Fruit fly (Drosophila melanogaster) whole organism, pupa: Measurements from ENCODE around the gene ova.

Experiments
- CG10348 ChIP-seq: fragments of 200-800 bp; sonication (Bioruptor generic); IDR thresholded peaks from 2 replicates; pipeline ENCODE4 v1.3.6; 2022; ENCODE audit warnings: missing biosample characterization, missing genetic modification characterization
- CG13204 ChIP-seq: fragments of 200-800 bp; sonication (Bioruptor generic); optimal IDR thresholded peaks from 2 replicates; lab custom pipeline; 2018; ENCODE audit warnings: missing biosample characterization, mild to moderate bottlenecking, missing genetic modification characterization, moderate library complexity
- CG14655 ChIP-seq: fragments of 200-800 bp; sonication (Bioruptor generic); optimal IDR thresholded peaks from 3 replicates; lab custom pipeline; 2017; ENCODE audit warnings: mild to moderate bottlenecking, missing biosample characterization, missing genetic modification reagents, missing genetic modification characterization
- CG15710 ChIP-seq: fragments of 200-800 bp; sonication (Bioruptor generic); optimal IDR thresholded peaks from 2 replicates; lab custom pipeline; 2018; ENCODE audit warnings: missing biosample characterization, mild to moderate bottlenecking, missing genetic modification characterization, moderate library complexity
- CG17806 ChIP-seq: fragments of 200-800 bp; sonication (Bioruptor generic); optimal IDR thresholded peaks from 2 replicates; lab custom pipeline; 2018; ENCODE audit warnings: missing biosample characterization, mild to moderate bottlenecking, missing genetic modification characterization, moderate library complexity
- CG32121 ChIP-seq: fragments of 200-800 bp; sonication (Bioruptor generic); IDR thresholded peaks from 2 replicates; pipeline ENCODE4 v1.3.6; 2022; ENCODE audit warnings: missing biosample characterization, missing genetic modification characterization
- CG34367 ChIP-seq: fragments of 200-800 bp; sonication (Bioruptor generic); optimal IDR thresholded peaks from 2 replicates; lab custom pipeline; 2018; ENCODE audit warnings: missing biosample characterization, mild to moderate bottlenecking, missing genetic modification characterization
- CG4496 ChIP-seq: fragments of 200-800 bp; sonication (Bioruptor generic); IDR thresholded peaks from 3 replicates; pipeline ENCODE4 v1.3.6; 2022; ENCODE audit warnings: missing biosample characterization, missing genetic modification characterization
- CG8159 ChIP-seq: fragments of 200-800 bp; sonication (Bioruptor generic); optimal IDR thresholded peaks from 3 replicates; lab custom pipeline; 2018; ENCODE audit warnings: missing biosample characterization, mild to moderate bottlenecking, missing genetic modification characterization, moderate library complexity
- CG8301 ChIP-seq: fragments of 200-800 bp; sonication (Bioruptor generic); optimal IDR thresholded peaks from 2 replicates; lab custom pipeline; 2018; ENCODE audit warnings: missing biosample characterization, mild to moderate bottlenecking, missing genetic modification characterization
- CG9948 ChIP-seq: fragments of 200-800 bp; sonication (Bioruptor generic); optimal IDR thresholded peaks from 2 replicates; lab custom pipeline; 2018; ENCODE audit warnings: missing biosample characterization, mild to moderate bottlenecking, missing genetic modification characterization, moderate library complexity
- D1 ChIP-seq: fragments of 200-800 bp; sonication (Bioruptor generic); optimal IDR thresholded peaks from 2 replicates; lab custom pipeline; 2018; ENCODE audit warnings: missing biosample characterization, mild to moderate bottlenecking, missing genetic modification characterization, moderate library complexity
- EcR ChIP-seq: fragments of 200-800 bp; sonication (Bioruptor generic); optimal IDR thresholded peaks from 3 replicates; lab custom pipeline; 2019; ENCODE audit warnings: missing biosample characterization, missing genetic modification characterization, mild to moderate bottlenecking, moderate library complexity, missing genetic modification reagents
- Ets98B ChIP-seq: fragments of 200-800 bp; sonication (Bioruptor generic); IDR thresholded peaks from 2 replicates; pipeline ENCODE4 v1.3.6; 2022; ENCODE audit warnings: missing biosample characterization, missing genetic modification characterization
- Pif1A ChIP-seq: fragments of 200-800 bp; sonication (Bioruptor generic); optimal IDR thresholded peaks from 3 replicates; lab custom pipeline; 2016; ENCODE audit warnings: missing biosample characterization, missing genetic modification characterization
- Pif1B ChIP-seq: fragments of 200-800 bp; sonication (Bioruptor generic); optimal IDR thresholded peaks from 3 replicates; lab custom pipeline; 2016; ENCODE audit warnings: missing biosample characterization, missing genetic modification characterization
- Snoo ChIP-seq: fragments of 200-800 bp; sonication (Bioruptor generic); optimal IDR thresholded peaks from 3 replicates; lab custom pipeline; 2017; ENCODE audit warnings: missing biosample characterization, mild to moderate bottlenecking, missing genetic modification characterization, inconsistent platforms
- gl ChIP-seq: fragments of 200-800 bp; sonication (Bioruptor generic); optimal IDR thresholded peaks from 2 replicates; lab custom pipeline; 2018; ENCODE audit warnings: missing biosample characterization, mild to moderate bottlenecking, missing genetic modification characterization
- rn ChIP-seq: fragments of 200-800 bp; sonication (Bioruptor generic); IDR thresholded peaks from 2 replicates; pipeline ENCODE4 v1.3.6; 2022; ENCODE audit warnings: missing biosample characterization, missing genetic modification characterization

Gene ova

DNA sequence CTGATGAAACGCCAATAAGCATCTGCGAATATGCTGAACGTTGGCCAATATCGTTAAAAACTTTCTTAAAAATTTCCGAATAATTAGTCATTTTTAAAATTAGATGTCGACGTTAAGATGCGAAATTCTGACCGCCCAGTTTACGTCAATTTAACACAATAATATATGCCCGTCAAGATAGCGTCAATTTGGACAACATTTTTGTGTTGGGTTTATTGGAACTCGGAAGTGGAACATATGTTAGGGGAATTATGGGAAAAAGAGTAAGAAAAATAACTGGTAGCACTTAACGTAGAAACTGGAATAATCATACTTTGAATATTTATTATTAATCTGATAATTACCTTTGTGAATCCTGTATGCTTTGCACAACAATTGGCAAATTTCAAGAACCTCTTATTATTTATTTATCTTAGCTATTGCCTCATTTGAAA, 24.2 kb upstream of the ova start, which contains the start of gene CG5676:
CG5676 (minus strand) TSS at position 167 of the 434 bp plus-strand sequence.
- TF ChIP-seq CG9948 (tag; lab: Kevin White, UChicago) = no peak
- no peak for TF ChIP-seq CG14655 (GFP tag; lab: Kevin White, UChicago)
- no peak for TF ChIP-seq CG8301 (tag; lab: Kevin White, UChicago)
- no peak for TF ChIP-seq CG4496 (GFP tag; lab: Robert Waterston, UW)
- peak; percentile 67 for TF ChIP-seq D1 (tag; lab: Kevin White, UChicago)
- TF ChIP-seq, all 21 proteins: peak for 1

DNA sequence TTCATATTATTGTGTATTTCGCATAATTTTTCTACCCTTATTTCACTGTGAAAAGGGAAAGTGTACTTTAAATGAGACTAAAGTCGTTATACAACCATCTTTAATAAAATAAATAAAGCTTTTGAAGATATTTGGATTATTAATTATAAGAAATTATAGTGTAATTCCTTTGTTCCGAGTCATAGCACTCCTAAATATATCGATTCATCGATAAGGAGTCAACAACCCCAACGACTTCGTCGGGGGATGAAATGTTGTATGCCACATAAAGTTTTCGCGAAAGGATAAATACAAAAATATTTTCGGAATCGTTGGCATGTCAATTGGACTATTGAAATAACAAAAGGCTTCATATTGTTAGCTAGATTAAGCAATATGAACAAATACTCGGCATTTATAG, 20.1 kb upstream of the ova start, which contains the start of gene Ror:
Ror (plus strand) TSS at position 252 of the 400 bp plus-strand sequence.
- TF ChIP-seq Pif1A (GFP tag; lab: Kevin White, UChicago) (no peak), EcR (GFP tag; lab: Kevin White, UChicago) (peak; percentile 69)

DNA sequence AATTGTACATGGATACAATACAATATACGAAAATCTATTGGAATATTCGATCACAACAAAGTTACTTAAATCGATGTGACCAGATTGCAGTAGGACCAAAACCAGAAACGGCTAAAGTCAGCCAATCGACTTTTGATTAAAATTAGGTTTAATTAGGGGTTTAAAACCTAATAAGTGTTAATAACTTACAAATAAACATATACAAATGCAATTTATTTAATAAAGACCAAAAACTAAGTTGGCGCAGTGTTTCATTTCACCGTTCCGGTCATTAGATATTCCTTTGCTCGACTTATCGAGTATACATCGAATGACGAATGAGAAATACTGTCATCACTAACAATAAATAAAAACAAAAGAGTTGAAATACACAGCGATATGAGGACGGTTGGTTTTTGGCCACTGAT, 19.0 kb upstream of the ova start, which contains the start of the genes bsk and CG31717:
bsk (minus strand) TSS at position 61 of the 407 bp plus-strand sequence.
CG31717 (plus strand) TSS at position 297 of the 407 bp plus-strand sequence.
- TF ChIP-seq CG10348 (GFP tag; lab: Robert Waterston, UW) (no peak), CG8159 (no peak), Pif1A (GFP tag; lab: Kevin White, UChicago) (no peak), rn (GFP tag; lab: Robert Waterston, UW) (no peak), EcR (GFP tag; lab: Kevin White, UChicago) (peak; percentile 43), Pif1B (GFP tag; lab: Kevin White, UChicago) (no peak), CG15710 (tag; lab: Kevin White, UChicago) (no peak), CG34367 (no peak)

DNA sequence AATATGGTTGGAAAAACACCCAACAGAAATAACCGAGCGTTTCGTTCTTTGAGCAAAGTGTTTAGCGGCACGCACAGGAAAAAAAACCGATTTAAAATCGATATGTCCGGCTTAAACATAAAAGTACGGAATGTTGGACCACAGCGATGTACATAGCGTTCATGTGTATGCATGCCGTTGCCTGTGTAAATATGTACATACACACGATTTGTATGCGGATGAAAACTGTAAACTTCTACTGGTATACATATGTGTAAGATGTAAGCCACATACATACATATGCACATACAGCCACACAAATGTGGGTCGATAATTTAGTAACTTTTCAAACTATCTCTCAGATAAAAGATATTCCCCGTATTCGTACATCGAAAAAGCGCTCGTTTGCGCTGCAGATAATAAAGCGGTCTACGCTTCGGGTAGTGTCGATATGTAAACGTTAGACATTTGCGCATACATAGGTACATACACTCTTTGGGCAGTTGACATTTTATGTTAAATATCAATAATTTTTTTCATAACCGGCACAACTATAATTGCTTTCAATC, 18.2 kb upstream of the ova start:
- no peak for TF ChIP-seq gl (tag; lab: Kevin White, UChicago)
- TF ChIP-seq CG17806 = no peak
- no peak for TF ChIP-seq rn (GFP tag; lab: Robert Waterston, UW)
- no peak for TF ChIP-seq CG15710 (tag; lab: Kevin White, UChicago)
- TF ChIP-seq Ets98B (GFP tag; lab: Robert Waterston, UW) = no peak
- no peak for TF ChIP-seq Snoo (tag; lab: Kevin White, UChicago)
- no peak for TF ChIP-seq CG10348 (GFP tag; lab: Robert Waterston, UW)
- TF ChIP-seq CG34367 = no peak
- TF ChIP-seq EcR (GFP tag; lab: Kevin White, UChicago) = no peak
- TF ChIP-seq D1 (tag; lab: Kevin White, UChicago) = no peak
- no peak for TF ChIP-seq CG4496 (GFP tag; lab: Robert Waterston, UW)
- no peak for TF ChIP-seq CG14655 (GFP tag; lab: Kevin White, UChicago)
- TF ChIP-seq CG13204 = no peak
- TF ChIP-seq CG32121 = no peak

DNA sequence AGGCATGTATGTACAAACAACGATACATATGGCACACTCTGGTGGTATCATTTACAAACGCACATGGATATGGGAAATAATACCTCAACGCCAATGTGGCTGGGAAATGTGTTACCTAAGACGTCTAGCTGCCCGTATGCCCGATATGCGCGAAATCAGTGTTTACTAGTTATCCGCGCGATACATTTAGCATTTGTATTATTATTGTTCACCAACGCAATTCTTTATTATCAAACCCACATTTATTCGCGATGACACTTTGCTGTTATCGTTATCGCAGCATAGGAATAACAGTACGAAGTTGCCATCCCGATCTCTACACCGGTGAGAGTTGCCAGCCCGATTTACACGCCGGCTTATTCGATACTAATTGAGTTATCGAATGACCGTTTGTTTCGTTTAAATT, 15.3 kb upstream of the ova start, which contains the start of gene chico:
chico (minus strand) TSS at position 294 of the 406 bp plus-strand sequence.
- TF ChIP-seq CG17806 (no peak), CG10348 (GFP tag; lab: Robert Waterston, UW) (no peak), D1 (tag; lab: Kevin White, UChicago) (no peak), Snoo (tag; lab: Kevin White, UChicago) (no peak), Pif1A (GFP tag; lab: Kevin White, UChicago) (no peak), Ets98B (GFP tag; lab: Robert Waterston, UW) (no peak)

DNA sequence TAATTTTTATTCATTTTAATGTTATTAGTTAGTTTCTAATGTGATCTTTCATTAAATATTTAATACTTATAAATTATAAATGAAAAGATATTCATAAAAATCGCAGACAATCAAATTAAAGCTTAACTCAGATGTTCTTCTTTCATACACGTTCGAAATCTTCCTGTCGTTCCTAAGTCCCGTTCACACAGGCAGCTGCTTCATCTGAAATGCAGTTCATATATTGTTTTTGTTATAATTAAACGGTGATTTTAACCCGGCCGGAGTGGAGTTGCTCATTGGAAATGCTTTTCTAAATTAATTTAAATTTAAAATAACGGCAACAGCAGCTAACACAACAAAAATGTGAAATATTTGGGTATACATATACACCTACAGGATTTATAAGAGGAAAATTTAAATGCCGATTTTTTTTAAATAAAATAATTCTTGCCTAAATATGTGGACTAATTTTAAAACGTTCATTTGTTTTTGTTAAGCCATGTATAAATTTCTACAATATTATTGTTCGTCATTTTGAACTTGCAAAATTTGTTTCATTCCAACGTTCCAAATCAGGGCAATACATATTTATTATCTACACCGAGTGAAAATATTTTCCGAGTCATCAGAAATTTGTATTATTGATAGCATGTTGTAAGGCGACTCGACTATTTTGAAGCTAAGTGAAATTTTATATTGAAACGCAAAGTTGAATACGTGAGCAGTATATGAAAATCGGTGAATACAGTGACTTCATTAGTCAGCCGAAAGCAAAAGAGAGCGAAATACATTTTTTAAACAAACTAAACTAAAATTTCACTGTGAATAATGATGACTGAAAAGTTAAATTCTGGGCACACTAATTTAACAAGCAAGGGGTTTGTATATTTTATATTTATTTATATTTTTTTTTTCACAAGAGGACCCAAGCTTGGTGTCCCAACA, 7.5 kb upstream of the ova start, which contains the start of gene me31B:
me31B (plus strand) TSS at position 616 of the 927 bp plus-strand sequence.
- TF ChIP-seq CG9948 (tag; lab: Kevin White, UChicago) (peak; percentile 16), CG8301 (tag; lab: Kevin White, UChicago) (no peak)

DNA sequence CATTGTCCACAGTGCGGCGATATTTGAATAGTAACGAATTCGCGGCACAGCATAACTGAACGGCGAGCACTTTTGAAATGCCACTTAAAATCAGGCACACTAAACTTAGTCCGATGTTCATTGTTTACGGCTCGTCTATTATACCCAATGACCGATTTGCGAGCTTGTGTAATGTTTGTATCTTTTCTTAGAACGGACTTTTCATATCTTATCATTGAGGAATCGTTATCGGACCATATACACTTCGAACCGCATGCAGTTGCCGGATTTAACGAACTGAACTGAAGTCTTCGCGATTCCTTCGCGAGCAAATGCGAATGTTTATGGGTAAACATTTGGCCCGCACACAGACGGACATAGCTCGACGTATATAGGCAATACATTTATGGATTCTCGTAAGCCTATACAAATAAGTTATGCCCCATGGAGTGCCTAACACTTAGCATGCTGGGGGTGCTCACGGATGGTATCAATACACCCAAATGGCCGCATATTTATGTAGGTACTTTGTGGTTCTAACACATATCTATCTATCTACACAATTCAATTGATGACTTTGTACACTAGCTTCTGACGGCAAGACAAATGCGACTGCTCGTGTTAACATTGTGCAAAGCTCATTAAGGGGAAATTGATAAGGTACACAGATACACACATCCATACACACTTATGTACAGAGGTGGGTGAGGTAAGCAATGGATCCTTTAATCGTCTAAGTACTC, 6.4 kb upstream of the ova start, which contains the start of gene mthl15:
mthl15 (minus strand) TSS at position 593 of the 722 bp plus-strand sequence.
- TF ChIP-seq Snoo (tag; lab: Kevin White, UChicago) (no peak), rn (GFP tag; lab: Robert Waterston, UW) (no peak), Pif1A (GFP tag; lab: Kevin White, UChicago) (no peak), CG34367 (no peak), CG14655 (GFP tag; lab: Kevin White, UChicago) (no peak)
- TF ChIP-seq, all 21 proteins: peak for 0
